Worm (Caenorhabditis elegans) whole organism, young adult: Measurements from ENCODE around the gene K09E2.3.

Source experiments
- B0336.3 ChIP-seq: fragments of 200-800 bp; sonication (Bioruptor generic); IDR thresholded peaks from 2 replicates; pipeline ENCODE4 v1.3.6; 2022; ENCODE audit warnings: missing genetic modification characterization, missing compliant biosample characterization
- C06A6.2 ChIP-seq: fragments of 200-800 bp; sonication (Bioruptor generic); conservative IDR thresholded peaks from 2 replicates; pipeline ENCODE4 v1.3.6; 2022; ENCODE audit warnings: missing genetic modification characterization, missing compliant biosample characterization
- C17E4.6 ChIP-seq: fragments of 200-800 bp; sonication (Bioruptor generic); IDR thresholded peaks from 2 replicates; pipeline ENCODE4 v1.3.6; 2022; ENCODE audit warnings: missing genetic modification reagents, missing genetic modification characterization, missing compliant biosample characterization
- F22D6.2 ChIP-seq: sonication (generic microtip); optimal IDR thresholded peaks from 2 replicates; lab custom pipeline; 2016; ENCODE audit warnings: mild to moderate bottlenecking, missing genetic modification characterization, missing compliant biosample characterization
- F33H1.4 ChIP-seq: fragments of 200-800 bp; sonication (Bioruptor generic); IDR thresholded peaks from 2 replicates; pipeline ENCODE4 v1.3.6; 2022; ENCODE audit warnings: missing genetic modification reagents, missing genetic modification characterization, missing compliant biosample characterization
- F52B5.7 ChIP-seq: sonication (generic microtip); optimal IDR thresholded peaks from 2 replicates; lab custom pipeline; 2016; ENCODE audit warnings: mild to moderate bottlenecking, missing genetic modification characterization, missing compliant biosample characterization
- F57A8.1 ChIP-seq: fragments of 200-800 bp; sonication (Bioruptor generic); optimal IDR thresholded peaks from 2 replicates; lab custom pipeline; 2018; ENCODE audit warnings: mild to moderate bottlenecking, missing genetic modification characterization, moderate library complexity, missing compliant biosample characterization
- K11D2.4 ChIP-seq: fragments of 200-800 bp; sonication (Bioruptor generic); IDR thresholded peaks from 2 replicates; pipeline ENCODE4 v1.3.6; 2022; ENCODE audit warnings: missing genetic modification reagents, missing genetic modification characterization, missing compliant biosample characterization
- Y53F4B.3 ChIP-seq: fragments of 200-800 bp; sonication (Bioruptor generic); IDR thresholded peaks from 2 replicates; pipeline ENCODE4 v1.3.6; 2022; ENCODE audit warnings: missing genetic modification reagents, missing genetic modification characterization, missing compliant biosample characterization
- Y56A3A.18 ChIP-seq: fragments of 200-800 bp; sonication (Bioruptor generic); IDR thresholded peaks from 2 replicates; pipeline ENCODE4 v1.3.6; 2022; ENCODE audit warnings: missing genetic modification reagents, missing genetic modification characterization, missing compliant biosample characterization
- Y67H2A.10 ChIP-seq: fragments of 200-800 bp; sonication (Bioruptor generic); conservative IDR thresholded peaks from 2 replicates; pipeline ENCODE4 v1.3.6; 2022; ENCODE audit warnings: missing genetic modification reagents, missing genetic modification characterization, missing compliant biosample characterization
- atf-7 ChIP-seq: sonication (generic microtip); optimal IDR thresholded peaks from 2 replicates; lab custom pipeline; 2017; ENCODE audit warnings: mild to moderate bottlenecking, missing genetic modification characterization, missing compliant biosample characterization
- attf-6 ChIP-seq: fragments of 200-800 bp; sonication (Bioruptor generic); IDR thresholded peaks from 2 replicates; pipeline ENCODE4 v1.3.6; 2022; ENCODE audit warnings: missing genetic modification reagents, missing genetic modification characterization, missing compliant biosample characterization
- bed-2 ChIP-seq: fragments of 200-800 bp; sonication (Bioruptor generic); IDR thresholded peaks from 2 replicates; pipeline ENCODE4 v1.3.6; 2022; ENCODE audit warnings: missing genetic modification reagents, missing genetic modification characterization, missing compliant biosample characterization
- cebp-1 ChIP-seq, 2 experiments: fragments of 200-800 bp in 1 of 2; sonication (Bioruptor generic) in 1 of 2; sonication (generic microtip) in 1 of 2; IDR thresholded peaks in 1 of 2; optimal IDR thresholded peaks in 1 of 2; 2 replicates each; pipeline versions ENCODE4 v1.3.6 to Lab custom; 2017 to 2022; ENCODE audit warnings: missing compliant biosample characterization in 2 of 2, missing genetic modification characterization in 2 of 2, mild to moderate bottlenecking in 1 of 2, missing genetic modification reagents in 1 of 2, moderate library complexity in 1 of 2
- ceh-100 ChIP-seq: fragments of 200-800 bp; sonication (Bioruptor generic); IDR thresholded peaks from 2 replicates; pipeline ENCODE4 v1.3.6; 2022; ENCODE audit warnings: missing genetic modification reagents, missing genetic modification characterization, missing compliant biosample characterization
- ceh-27 ChIP-seq: fragments of 200-800 bp; sonication (Bioruptor generic); optimal IDR thresholded peaks from 2 replicates; lab custom pipeline; 2018; ENCODE audit warnings: mild to moderate bottlenecking, missing genetic modification characterization, moderate library complexity, missing compliant biosample characterization
- ceh-91 ChIP-seq: fragments of 200-800 bp; sonication (Bioruptor generic); IDR thresholded peaks from 2 replicates; pipeline ENCODE4 v1.3.6; 2022; ENCODE audit warnings: missing genetic modification reagents, missing genetic modification characterization, missing compliant biosample characterization
- chd-7 ChIP-seq: sonication (generic microtip); optimal IDR thresholded peaks from 2 replicates; lab custom pipeline; 2016; ENCODE audit warnings: mild to moderate bottlenecking, missing genetic modification characterization, moderate library complexity, missing compliant biosample characterization
- die-1 ChIP-seq: sonication (generic microtip); optimal IDR thresholded peaks from 2 replicates; lab custom pipeline; 2016; ENCODE audit warnings: missing genotype, mild to moderate bottlenecking, missing genetic modification characterization, missing compliant biosample characterization
- dox-1 ChIP-seq: fragments of 200-800 bp; sonication (Bioruptor generic); IDR thresholded peaks from 2 replicates; pipeline ENCODE4 v1.3.6; 2022; ENCODE audit warnings: missing genetic modification reagents, missing genetic modification characterization, missing compliant biosample characterization
- egl-18 ChIP-seq: fragments of 200-800 bp; sonication (Bioruptor generic); IDR thresholded peaks from 2 replicates; pipeline ENCODE4 v1.3.6; 2022; ENCODE audit warnings: missing genetic modification reagents, missing genetic modification characterization, missing compliant biosample characterization
- egrh-3 ChIP-seq: fragments of 200-800 bp; sonication (Bioruptor generic); IDR thresholded peaks from 2 replicates; pipeline ENCODE4 v1.3.6; 2022; ENCODE audit warnings: missing genetic modification reagents, missing genetic modification characterization, missing compliant biosample characterization
- fkh-3 ChIP-seq: sonication (generic microtip); optimal IDR thresholded peaks from 2 replicates; lab custom pipeline; 2016; ENCODE audit warnings: mild to moderate bottlenecking, missing genetic modification characterization, missing compliant biosample characterization
- hlh-12 ChIP-seq: sonication (generic microtip); optimal IDR thresholded peaks from 2 replicates; lab custom pipeline; 2016; ENCODE audit warnings: missing genetic modification characterization, missing compliant biosample characterization
- hlh-26 ChIP-seq: fragments of 200-800 bp; sonication (Bioruptor generic); conservative IDR thresholded peaks from 2 replicates; pipeline ENCODE4 v1.3.6; 2022; ENCODE audit warnings: missing genetic modification reagents, missing genetic modification characterization, missing compliant biosample characterization
- hsf-1 ChIP-seq: fragments of 200-800 bp; sonication (Bioruptor generic); IDR thresholded peaks from 2 replicates; pipeline ENCODE4 v1.3.6; 2022; ENCODE audit warnings: missing genetic modification reagents, missing genetic modification characterization, missing compliant biosample characterization
- lag-1 ChIP-seq: fragments of 200-800 bp; sonication (Bioruptor generic); IDR thresholded peaks from 2 replicates; pipeline ENCODE4 v1.3.6; 2022; ENCODE audit warnings: missing genetic modification reagents, missing genetic modification characterization, missing compliant biosample characterization
- let-607 ChIP-seq, 2 experiments: fragments of 200-800 bp in 1 of 2; sonication (Bioruptor generic) in 1 of 2; sonication (generic microtip) in 1 of 2; optimal IDR thresholded peaks; 2 replicates each; lab custom pipeline; 2016 to 2018; ENCODE audit warnings: mild to moderate bottlenecking in 2 of 2, missing compliant biosample characterization in 2 of 2, missing genetic modification characterization in 2 of 2, moderate library complexity in 2 of 2, missing genotype in 1 of 2
- lin-35 ChIP-seq, 3 experiments: fragments of 150-350 bp in 2 of 3; sonication (generic microtip) in 1 of 3; optimal IDR thresholded peaks; 2 replicates each; lab custom pipeline; 2014 to 2018; ENCODE audit warnings: missing biosample characterization in 3 of 3, missing genetic modification characterization in 3 of 3, missing genetic modification reagents in 3 of 3
- lir-1 ChIP-seq: fragments of 200-800 bp; sonication (Bioruptor generic); conservative IDR thresholded peaks from 2 replicates; pipeline ENCODE4 v1.3.6; 2022; ENCODE audit warnings: missing genetic modification reagents, missing genetic modification characterization, missing compliant biosample characterization
- madf-10 ChIP-seq: sonication (generic microtip); optimal IDR thresholded peaks from 2 replicates; lab custom pipeline; 2016; ENCODE audit warnings: mild to moderate bottlenecking, missing genetic modification characterization, missing compliant biosample characterization
- mel-28 ChIP-seq: sonication (generic microtip); optimal IDR thresholded peaks from 2 replicates; lab custom pipeline; 2016; ENCODE audit warnings: borderline replicate concordance, mild to moderate bottlenecking, missing genetic modification characterization, missing compliant biosample characterization
- nhr-90 ChIP-seq: sonication (generic microtip); optimal IDR thresholded peaks from 2 replicates; lab custom pipeline; 2016; ENCODE audit warnings: missing genotype, mild to moderate bottlenecking, missing genetic modification characterization, missing compliant biosample characterization
- pbrm-1 ChIP-seq: fragments of 200-800 bp; sonication (Bioruptor generic); IDR thresholded peaks from 2 replicates; pipeline ENCODE4 v1.3.6; 2022; ENCODE audit warnings: missing genetic modification reagents, missing genetic modification characterization, missing compliant biosample characterization
- pha-4 ChIP-seq: fragments of 150-350 bp; sonication (generic microtip); optimal IDR thresholded peaks from 2 replicates; lab custom pipeline; 2014; ENCODE audit warnings: missing biosample characterization, missing genetic modification reagents, missing genetic modification characterization
- rcor-1 ChIP-seq: fragments of 200-800 bp; sonication (Bioruptor generic); IDR thresholded peaks from 2 replicates; pipeline ENCODE4 v1.3.6; 2022; ENCODE audit warnings: missing genetic modification reagents, missing genetic modification characterization, missing compliant biosample characterization
- repo-1 ChIP-seq: sonication (generic microtip); optimal IDR thresholded peaks from 2 replicates; lab custom pipeline; 2017; ENCODE audit warnings: mild to moderate bottlenecking, missing genetic modification characterization, missing compliant biosample characterization
- sea-2 ChIP-seq: fragments of 200-800 bp; sonication (Bioruptor generic); IDR thresholded peaks from 2 replicates; pipeline ENCODE4 v1.3.6; 2022; ENCODE audit warnings: missing genetic modification characterization, missing compliant biosample characterization
- snpc-3.4 ChIP-seq: sonication (generic microtip); optimal IDR thresholded peaks from 2 replicates; lab custom pipeline; 2017; ENCODE audit warnings: missing genetic modification characterization, mild to moderate bottlenecking, missing compliant biosample characterization, antibody characterized with exemption, moderate library complexity, missing genotype, missing genetic modification reagents
- somi-1 ChIP-seq: fragments of 200-800 bp; sonication (Bioruptor generic); optimal IDR thresholded peaks from 2 replicates; lab custom pipeline; 2018; ENCODE audit warnings: mild to moderate bottlenecking, missing genetic modification characterization, missing compliant biosample characterization
- xnd-1 ChIP-seq: sonication (generic microtip); optimal IDR thresholded peaks from 2 replicates; lab custom pipeline; 2016; ENCODE audit warnings: missing genotype, missing genetic modification reagents, missing genetic modification characterization, missing compliant biosample characterization
- zfh-2 ChIP-seq: fragments of 200-800 bp; sonication (Bioruptor generic); conservative IDR thresholded peaks from 2 replicates; pipeline ENCODE4 v1.3.6; 2022; ENCODE audit warnings: missing genetic modification reagents, missing genetic modification characterization, missing compliant biosample characterization
- zim-3 ChIP-seq: sonication (generic microtip); optimal IDR thresholded peaks from 2 replicates; lab custom pipeline; 2017; ENCODE audit warnings: mild to moderate bottlenecking, missing genetic modification characterization, moderate library complexity, missing compliant biosample characterization
- ztf-18 ChIP-seq: sonication (generic microtip); optimal IDR thresholded peaks from 2 replicates; lab custom pipeline; 2016; ENCODE audit warnings: missing genotype, mild to moderate bottlenecking, missing genetic modification characterization, missing compliant biosample characterization
- ztf-22 ChIP-seq: fragments of 200-800 bp; sonication (Bioruptor generic); optimal IDR thresholded peaks from 2 replicates; lab custom pipeline; 2018; ENCODE audit warnings: mild to moderate bottlenecking, missing genetic modification characterization, moderate library complexity, missing compliant biosample characterization
- ztf-26 ChIP-seq: sonication (generic microtip); optimal IDR thresholded peaks from 2 replicates; lab custom pipeline; 2017; ENCODE audit warnings: missing genetic modification characterization, missing compliant biosample characterization
- ztf-3 ChIP-seq: fragments of 200-800 bp; sonication (Bioruptor generic); optimal IDR thresholded peaks from 2 replicates; lab custom pipeline; 2018; ENCODE audit warnings: mild to moderate bottlenecking, missing genetic modification characterization, missing compliant biosample characterization

K09E2.3 gene

DNA sequence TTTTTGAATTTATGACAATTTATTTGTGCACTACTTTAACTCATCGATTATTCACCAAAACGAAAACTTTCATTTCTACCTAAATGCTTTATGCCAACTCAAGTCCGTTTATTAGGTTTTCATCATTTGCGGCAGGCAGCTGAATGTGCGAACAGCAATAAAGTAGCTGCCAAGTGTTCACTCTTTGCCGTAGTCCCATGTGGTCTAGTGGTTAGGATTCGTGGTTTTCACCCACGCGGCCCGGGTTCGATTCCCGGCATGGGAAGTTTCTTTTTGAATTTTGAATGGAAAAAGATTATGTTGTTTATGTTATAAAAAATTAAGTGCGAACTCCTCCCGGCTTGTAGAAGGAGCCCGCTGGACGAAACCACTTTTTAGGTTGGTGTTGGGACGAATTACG, 26.6 kb upstream of the K09E2.3 start (continued):
- no peak for TF ChIP-seq sea-2
- TF ChIP-seq madf-10 (tag; lab: Kevin White, UChicago) = peak; percentile 65
- peak in 1 of 2 experiments; percentile 28 for TF ChIP-seq let-607 (tag; optimal IDR thresholded peaks at IDR 0.05; lab: Kevin White, UChicago)
- no peak for TF ChIP-seq Y67H2A.10 (GFP tag; lab: Robert Waterston, UW)
- TF ChIP-seq ceh-91 = no peak
- no peak for TF ChIP-seq ztf-3
- peak; percentile 49 for TF ChIP-seq ceh-27
- peak; percentile 65 for TF ChIP-seq rcor-1 (GFP tag; lab: Robert Waterston, UW)
- peak; percentile 80 for TF ChIP-seq zim-3 (tag; lab: Kevin White, UChicago)
- TF ChIP-seq atf-7 (tag; lab: Kevin White, UChicago) = peak; percentile 8
- TF ChIP-seq repo-1 (tag; lab: Kevin White, UChicago) = peak; percentile 33
- TF ChIP-seq F33H1.4 (GFP tag; lab: Robert Waterston, UW) = no peak
- peak; percentile 88 for TF ChIP-seq pbrm-1 (GFP tag; lab: Robert Waterston, UW)
- peak; percentile 80 for TF ChIP-seq fkh-3 (tag; lab: Kevin White, UChicago)
- TF ChIP-seq egrh-3 (GFP tag; lab: Robert Waterston, UW) = peak; percentile 20; the same call in 1 of the 2 replicates
- TF ChIP-seq F57A8.1 (GFP tag; lab: Kevin White, UChicago) = no peak
- TF ChIP-seq F22D6.2 (tag; lab: Kevin White, UChicago) = no peak
- no peak for TF ChIP-seq ztf-22 (GFP tag; lab: Kevin White, UChicago)
- TF ChIP-seq chd-7 = peak; percentile 81
- TF ChIP-seq lin-35 (GFP tag; optimal IDR thresholded peaks at IDR 0.05; lab: Kevin White, UChicago) = peak in 1 of 3 experiments; percentile 41
- no peak for TF ChIP-seq lag-1 (GFP tag; lab: Robert Waterston, UW)
- peak; percentile 63 for TF ChIP-seq ztf-18
- TF ChIP-seq Y56A3A.18 (GFP tag; lab: Robert Waterston, UW) = peak; percentile 84
- no peak for TF ChIP-seq C17E4.6 (GFP tag; lab: Robert Waterston, UW)
- TF ChIP-seq bed-2 (GFP tag; lab: Robert Waterston, UW) = 0 out of 2 replicates have a peak, but pooled peaks have one; percentile 16
- TF ChIP-seq attf-6 (GFP tag; lab: Robert Waterston, UW) = peak; percentile 70; the same call in 1 of the 2 replicates
- no peak for TF ChIP-seq F52B5.7 (tag; lab: Kevin White, UChicago)
- peak; percentile 34; the same call in 1 of the 2 replicates for TF ChIP-seq ceh-100 (GFP tag; lab: Robert Waterston, UW)
- TF ChIP-seq hlh-26 (GFP tag; lab: Robert Waterston, UW) = no peak
- TF ChIP-seq K11D2.4 (GFP tag; lab: Robert Waterston, UW) = 0 out of 2 replicates have a peak, but pooled peaks have one; percentile 29
- peak; percentile 78 for TF ChIP-seq dox-1 (GFP tag; lab: Robert Waterston, UW)
- TF ChIP-seq C06A6.2 = 0 out of 2 replicates have a peak, but pooled peaks have one; percentile 17
- TF ChIP-seq B0336.3 = no peak; the same call in 1 of the 2 replicates
- no peak for TF ChIP-seq Y53F4B.3 (GFP tag; lab: Robert Waterston, UW)
- TF ChIP-seq somi-1 = peak; percentile 71
- TF ChIP-seq ztf-26 = peak; percentile 65
- no peak for TF ChIP-seq mel-28 (tag; lab: Kevin White, UChicago)
- no peak for TF ChIP-seq pha-4 (tag; lab: Kevin White, UChicago)
- TF ChIP-seq lir-1 (GFP tag; lab: Robert Waterston, UW) = no peak
- no peak for TF ChIP-seq hlh-12 (tag; lab: Kevin White, UChicago)
- no peak for TF ChIP-seq xnd-1
- no peak for TF ChIP-seq hsf-1 (GFP tag; lab: Robert Waterston, UW)
- peak; percentile 87 for TF ChIP-seq nhr-90 (tag; lab: Kevin White, UChicago)
- peak; percentile 44 for TF ChIP-seq snpc-3.4 (tag; lab: Kevin White, UChicago)
- TF ChIP-seq cebp-1 (GFP tag; IDR thresholded peaks at IDR 0.05; lab: Robert Waterston, UW) = 0 out of 2 replicates have a peak, but pooled peaks have one; percentile 46
- peak; percentile 63 for TF ChIP-seq cebp-1 (tag; optimal IDR thresholded peaks at IDR 0.05; lab: Kevin White, UChicago)
- TF ChIP-seq egl-18 = 0 out of 2 replicates have a peak, but pooled peaks have one; percentile 17
- TF ChIP-seq die-1 (tag; lab: Kevin White, UChicago) = peak; percentile 92
- TF ChIP-seq zfh-2 (GFP tag; lab: Robert Waterston, UW) = 0 out of 2 replicates have a peak, but pooled peaks have one; percentile 16
